Fruit fly (Drosophila melanogaster) whole organism, embryonic: ENCODE data around the gene CG4230.

Experiments used
- CG10267 ChIP-seq: fragments of 200-800 bp; sonication (Bioruptor generic); optimal IDR thresholded peaks from 2 replicates; lab custom pipeline; 2018; ENCODE audit warnings: missing biosample characterization, mild to moderate bottlenecking, missing genetic modification characterization, moderate library complexity
- CG1602 ChIP-seq: fragments of 200-800 bp; sonication (Bioruptor generic); optimal IDR thresholded peaks from 3 replicates; lab custom pipeline; 2016; ENCODE audit warnings: missing biosample characterization, missing genetic modification characterization
- CG7556 ChIP-seq: fragments of 200-800 bp; sonication (Bioruptor generic); optimal IDR thresholded peaks from 2 replicates; lab custom pipeline; 2017; ENCODE audit warnings: missing biosample characterization, mild to moderate bottlenecking, missing genetic modification characterization
- knrl ChIP-seq: fragments of 200-800 bp; sonication (Bioruptor generic); IDR thresholded peaks from 3 replicates; pipeline ENCODE4 v1.3.6; 2022; ENCODE audit warnings: missing biosample characterization, missing genetic modification characterization; ENCODE audit not compliant: partially characterized antibody
- sisA ChIP-seq: fragments of 200-800 bp; sonication (Bioruptor generic); IDR thresholded peaks from 2 replicates; pipeline ENCODE4 v1.3.6; 2022; ENCODE audit warnings: missing biosample characterization, missing genetic modification characterization

- TF ChIP-seq sisA (GFP tag; lab: Robert Waterston, UW) (no peak), CG10267 (tag; lab: Kevin White, UChicago) (no peak), CG7556 (GFP tag; lab: Kevin White, UChicago) (no peak), CG1602 (no peak), knrl (GFP tag; lab: Robert Waterston, UW) (no peak)
Measured at dm6 chr2L:5095350-5095962, 571 bp upstream of the CG4230 start.
